Worm (Caenorhabditis elegans) whole organism, L3 larva: Measurements from ENCODE around the gene phf-14.
"Not testable (repeated sequence)": the region's sequence is repeated elsewhere in the genome, so short reads cannot be mapped to it uniquely, and the experiment has no call there.

Source experiments
- lin-39 ChIP-seq: fragments of 150-350 bp; optimal IDR thresholded peaks from 2 replicates; lab custom pipeline; 2018; ENCODE audit warnings: missing biosample characterization, missing genetic modification reagents, missing genetic modification characterization
- mdl-1 ChIP-seq: fragments of 150-350 bp; optimal IDR thresholded peaks from 2 replicates; lab custom pipeline; 2014; ENCODE audit warnings: missing biosample characterization, missing genetic modification characterization
- nhr-76 ChIP-seq: fragments of 150-350 bp; sonication (generic microtip); optimal IDR thresholded peaks from 5 replicates; lab custom pipeline; 2014; ENCODE audit warnings: missing biosample characterization, missing genetic modification characterization
- nhr-77 ChIP-seq: fragments of 150-350 bp; optimal IDR thresholded peaks from 2 replicates; lab custom pipeline; 2014; ENCODE audit warnings: missing biosample characterization, missing genetic modification characterization
- sea-2 ChIP-seq: fragments of 150-350 bp; sonication (generic microtip); optimal IDR thresholded peaks from 4 replicates; lab custom pipeline; 2014; ENCODE audit warnings: missing biosample characterization, missing genetic modification reagents, missing genetic modification characterization
- skn-1 ChIP-seq: fragments of 150-350 bp; optimal IDR thresholded peaks from 2 replicates; lab custom pipeline; 2014; ENCODE audit warnings: missing biosample characterization, missing genetic modification characterization
- tbx-2 ChIP-seq: sonication (generic microtip); optimal IDR thresholded peaks from 2 replicates; lab custom pipeline; 2016; ENCODE audit warnings: mild to moderate bottlenecking, missing genetic modification characterization, missing compliant biosample characterization

ce11 chrV:17894485-17894884, 23.3 kb downstream of the phf-14 start, which contains the start of gene C06H5.12:
- TF ChIP-seq mdl-1; nhr-76 (tag; lab: Kevin White, UChicago); nhr-77 (tag; lab: Kevin White, UChicago); lin-39; sea-2 (GFP tag; lab: Kevin White, UChicago); tbx-2; skn-1 (tag; lab: Kevin White, UChicago): not testable (repeated sequence)
